Fruit fly (Drosophila melanogaster): Measurements from ENCODE around the gene rod.

DNA sequence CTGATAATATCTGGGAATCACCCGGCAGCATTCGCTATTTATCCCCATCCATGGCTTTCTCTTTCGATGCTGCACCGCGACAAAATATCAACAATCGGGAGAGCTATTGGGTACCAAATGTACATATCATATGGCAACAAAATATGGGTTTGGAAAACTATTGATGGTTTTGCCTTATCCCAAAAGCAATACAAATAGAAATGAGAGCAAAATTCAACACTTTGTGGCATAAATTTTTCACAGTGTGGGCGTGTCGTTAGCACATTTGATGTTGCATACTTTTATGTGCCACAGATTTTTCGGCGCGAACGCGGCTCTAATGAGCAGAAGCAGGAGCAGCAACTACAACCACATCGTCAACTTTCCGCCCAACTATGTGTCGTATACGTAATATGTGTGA is 51.6 kb downstream of the rod start:
- no peak for TF ChIP-seq insv (optimal IDR thresholded peaks at IDR 0.05)
- no peak for TF ChIP-seq Sin3A (optimal IDR thresholded peaks at IDR 0.05)
- no peak for TF ChIP-seq psq (optimal IDR thresholded peaks at IDR 0.05)
- no peak for TF ChIP-seq h (optimal IDR thresholded peaks at IDR 0.05)
